Fruit fly (Drosophila melanogaster) whole organism, embryonic: ENCODE measurements around the gene ihog.

Experiments
- Atf6 ChIP-seq: fragments of 200-800 bp; sonication (Bioruptor generic); IDR thresholded peaks from 2 replicates; pipeline ENCODE4 v1.3.6; 2022; ENCODE audit warnings: missing biosample characterization, missing genetic modification characterization
- BEAF-32 ChIP-seq: fragments of 200-800 bp; sonication (Bioruptor generic); optimal IDR thresholded peaks from 3 replicates; lab custom pipeline; 2017; ENCODE audit warnings: missing biosample characterization, missing genetic modification characterization, mild to moderate bottlenecking, moderate library complexity, missing genetic modification reagents
- Bdp1 ChIP-seq: fragments of 200-800 bp; sonication (Bioruptor generic); optimal IDR thresholded peaks from 3 replicates; lab custom pipeline; 2016; ENCODE audit warnings: missing biosample characterization, missing genetic modification characterization
- Bgb ChIP-seq: fragments of 200-800 bp; sonication (Bioruptor generic); IDR thresholded peaks from 2 replicates; pipeline ENCODE4 v1.3.6; 2022; ENCODE audit warnings: missing biosample characterization, missing genetic modification characterization; ENCODE audit not compliant: partially characterized antibody
- CG12769 ChIP-seq: fragments of 200-800 bp; sonication (Bioruptor generic); optimal IDR thresholded peaks from 2 replicates; lab custom pipeline; 2019; ENCODE audit warnings: missing biosample characterization, mild to moderate bottlenecking, missing genetic modification characterization, moderate library complexity
- CG15601 ChIP-seq: fragments of 200-800 bp; sonication (Bioruptor generic); optimal IDR thresholded peaks from 3 replicates; lab custom pipeline; 2019; ENCODE audit warnings: missing biosample characterization, mild to moderate bottlenecking, missing genetic modification characterization, moderate library complexity
- CG1603 ChIP-seq: fragments of 200-800 bp; sonication (Bioruptor generic); optimal IDR thresholded peaks from 2 replicates; lab custom pipeline; 2019; ENCODE audit warnings: missing biosample characterization, mild to moderate bottlenecking, missing genetic modification characterization, moderate library complexity
- CG16863 ChIP-seq: fragments of 200-800 bp; sonication (Bioruptor generic); optimal IDR thresholded peaks from 3 replicates; lab custom pipeline; 2016; ENCODE audit warnings: missing biosample characterization, missing genetic modification characterization
- CG31441 ChIP-seq: fragments of 200-800 bp; sonication (Bioruptor generic); IDR thresholded peaks from 2 replicates; pipeline ENCODE4 v1.3.6; 2022; ENCODE audit warnings: missing biosample characterization, missing genetic modification characterization
- CG32772 ChIP-seq: fragments of 200-800 bp; sonication (Bioruptor generic); IDR thresholded peaks from 2 replicates; pipeline ENCODE4 v1.3.6; 2022; ENCODE audit warnings: missing biosample characterization, missing genetic modification characterization
- CG4617 ChIP-seq: fragments of 200-800 bp; sonication (Bioruptor generic); optimal IDR thresholded peaks from 3 replicates; lab custom pipeline; 2016; ENCODE audit warnings: missing biosample characterization, missing genetic modification characterization, borderline replicate concordance
- CG6854 ChIP-seq: fragments of 200-800 bp; sonication (Bioruptor generic); optimal IDR thresholded peaks from 3 replicates; lab custom pipeline; 2017; ENCODE audit warnings: missing biosample characterization, mild to moderate bottlenecking, missing genetic modification characterization
- CG7745 ChIP-seq: fragments of 200-800 bp; sonication (Bioruptor generic); optimal IDR thresholded peaks from 2 replicates; lab custom pipeline; 2018; ENCODE audit warnings: missing biosample characterization, mild to moderate bottlenecking, missing genetic modification characterization, moderate library complexity
- CG9817 ChIP-seq: fragments of 200-800 bp; sonication (Bioruptor generic); optimal IDR thresholded peaks from 2 replicates; lab custom pipeline; 2018; ENCODE audit warnings: missing biosample characterization, mild to moderate bottlenecking, missing genetic modification characterization, moderate library complexity
- Doc3 ChIP-seq: fragments of 200-800 bp; sonication (Bioruptor generic); IDR thresholded peaks from 3 replicates; pipeline ENCODE4 v1.3.6; 2022; ENCODE audit warnings: missing biosample characterization, missing genetic modification characterization; ENCODE audit not compliant: partially characterized antibody
- Dref ChIP-seq: fragments of 200-800 bp; sonication (Bioruptor generic); IDR thresholded peaks from 2 replicates; pipeline ENCODE4 v1.3.6; 2022; ENCODE audit warnings: missing biosample characterization, missing genetic modification characterization
- HHEX ChIP-seq: fragments of 200-800 bp; sonication (Bioruptor generic); optimal IDR thresholded peaks from 3 replicates; lab custom pipeline; 2017; ENCODE audit warnings: missing biosample characterization, mild to moderate bottlenecking, missing genetic modification characterization, missing genetic modification reagents
- HLH54F ChIP-seq: fragments of 200-800 bp; sonication (Bioruptor generic); optimal IDR thresholded peaks from 3 replicates; lab custom pipeline; 2016; ENCODE audit warnings: missing biosample characterization, missing genetic modification characterization
- HLHmδ ChIP-seq: fragments of 200-800 bp; sonication (Bioruptor generic); optimal IDR thresholded peaks from 2 replicates; lab custom pipeline; 2018; ENCODE audit warnings: missing biosample characterization, mild to moderate bottlenecking, missing genetic modification characterization, moderate library complexity
- MBD-R2 ChIP-seq: fragments of 200-800 bp; sonication (Bioruptor generic); IDR thresholded peaks from 2 replicates; pipeline ENCODE4 v1.3.6; 2022; ENCODE audit warnings: missing biosample characterization, missing genetic modification characterization
- NK7.1 ChIP-seq: fragments of 200-800 bp; sonication (Bioruptor generic); optimal IDR thresholded peaks from 3 replicates; lab custom pipeline; 2016; ENCODE audit warnings: missing biosample characterization, missing genetic modification characterization
- Neu2 ChIP-seq: fragments of 200-800 bp; sonication (Bioruptor generic); optimal IDR thresholded peaks from 3 replicates; lab custom pipeline; 2016; ENCODE audit warnings: missing biosample characterization, missing genetic modification characterization, borderline replicate concordance
- Ptx1 ChIP-seq: fragments of 200-800 bp; sonication (Bioruptor generic); IDR thresholded peaks from 2 replicates; pipeline ENCODE4 v1.3.6; 2022; ENCODE audit warnings: missing biosample characterization, missing genetic modification characterization
- Stat92E ChIP-seq, 3 experiments: fragments of >200 bp in 2 of 3; fragments of 200-800 bp in 1 of 3; sonication (Bioruptor generic) in 1 of 3; optimal IDR thresholded peaks; 2 replicates each; lab custom pipeline; 2017 to 2019; ENCODE audit warnings: missing biosample characterization in 3 of 3, missing genetic modification characterization in 3 of 3, mild to moderate bottlenecking in 1 of 3, moderate library complexity in 1 of 3
- ase ChIP-seq: fragments of 200-800 bp; sonication (Bioruptor generic); IDR thresholded peaks from 3 replicates; pipeline ENCODE4 v1.3.6; 2022; ENCODE audit warnings: missing biosample characterization, missing genetic modification characterization
- ash1 ChIP-seq: fragments of 200-800 bp; sonication (Bioruptor generic); optimal IDR thresholded peaks from 2 replicates; lab custom pipeline; 2018; ENCODE audit warnings: missing biosample characterization, mild to moderate bottlenecking, missing genetic modification characterization
- br ChIP-seq: fragments of >200 bp; optimal IDR thresholded peaks from 2 replicates; lab custom pipeline; 2017
- cas ChIP-seq: fragments of 200-800 bp; sonication (Bioruptor generic); IDR thresholded peaks from 2 replicates; pipeline ENCODE4 v1.3.6; 2022; ENCODE audit warnings: missing biosample characterization, missing genetic modification characterization
- chif ChIP-seq, 2 experiments: fragments of 200-800 bp; sonication (Bioruptor generic); optimal IDR thresholded peaks; 3 replicates each; lab custom pipeline; 2016; ENCODE audit warnings: missing biosample characterization in 2 of 2, missing genetic modification characterization in 2 of 2
- crol ChIP-seq: fragments of 200-800 bp; sonication (Bioruptor generic); IDR thresholded peaks from 2 replicates; pipeline ENCODE4 v1.3.6; 2022; ENCODE audit warnings: missing biosample characterization, missing genetic modification characterization
- dm ChIP-seq: fragments of 200-800 bp; sonication (Bioruptor generic); optimal IDR thresholded peaks from 3 replicates; lab custom pipeline; 2016; ENCODE audit warnings: missing biosample characterization, missing genetic modification characterization
- dpn ChIP-seq, 2 experiments: fragments of 200-800 bp; sonication (Bioruptor generic); optimal IDR thresholded peaks; 3 replicates each; lab custom pipeline; 2016; ENCODE audit warnings: missing biosample characterization in 2 of 2, missing genetic modification characterization in 2 of 2
- esg ChIP-seq: fragments of 200-800 bp; sonication (Bioruptor generic); conservative IDR thresholded peaks from 2 replicates; pipeline ENCODE4 v1.3.6; 2022; ENCODE audit warnings: missing biosample characterization, missing genetic modification characterization
- eyg ChIP-seq: fragments of 200-800 bp; sonication (Bioruptor generic); optimal IDR thresholded peaks from 3 replicates; lab custom pipeline; 2016; ENCODE audit warnings: missing biosample characterization, missing genetic modification characterization
- fd64A ChIP-seq: fragments of 200-800 bp; sonication (Bioruptor generic); optimal IDR thresholded peaks from 3 replicates; lab custom pipeline; 2018; ENCODE audit warnings: missing biosample characterization, mild to moderate bottlenecking, missing genetic modification characterization
- gce ChIP-seq: fragments of 200-800 bp; sonication (Bioruptor generic); IDR thresholded peaks from 3 replicates; pipeline ENCODE4 v1.3.6; 2022; ENCODE audit warnings: missing biosample characterization, missing genetic modification characterization
- gcm ChIP-seq: fragments of 200-800 bp; sonication (Bioruptor generic); optimal IDR thresholded peaks from 2 replicates; lab custom pipeline; 2019; ENCODE audit warnings: missing biosample characterization, mild to moderate bottlenecking, missing genetic modification characterization, moderate library complexity
- hb ChIP-seq: fragments of 200-800 bp; sonication (Bioruptor generic); IDR thresholded peaks from 3 replicates; pipeline ENCODE4 v1.3.6; 2022; ENCODE audit warnings: missing biosample characterization, missing genetic modification characterization; ENCODE audit not compliant: partially characterized antibody
- hkb ChIP-seq, 2 experiments: fragments of 200-800 bp in 1 of 2; fragments of >200 bp in 1 of 2; sonication (Bioruptor generic) in 1 of 2; IDR thresholded peaks in 1 of 2; optimal IDR thresholded peaks in 1 of 2; 2 replicates each; pipeline versions ENCODE4 v1.3.6 to Lab custom; 2017 to 2022; ENCODE audit warnings: missing biosample characterization in 1 of 2, missing genetic modification characterization in 1 of 2
- mirr ChIP-seq: fragments of 200-800 bp; sonication (Bioruptor generic); optimal IDR thresholded peaks from 3 replicates; lab custom pipeline; 2018; ENCODE audit warnings: missing biosample characterization, mild to moderate bottlenecking, missing genetic modification characterization
- nerfin-1 ChIP-seq: fragments of 200-800 bp; sonication (Bioruptor generic); optimal IDR thresholded peaks from 3 replicates; lab custom pipeline; 2019; ENCODE audit warnings: missing biosample characterization, mild to moderate bottlenecking, missing genetic modification characterization, moderate library complexity
- nom ChIP-seq: fragments of 200-800 bp; sonication (Bioruptor generic); optimal IDR thresholded peaks from 2 replicates; lab custom pipeline; 2017; ENCODE audit warnings: missing biosample characterization, missing genetic modification characterization, mild to moderate bottlenecking, moderate library complexity, missing genetic modification reagents
- oc ChIP-seq: fragments of 200-800 bp; sonication (Bioruptor generic); optimal IDR thresholded peaks from 2 replicates; lab custom pipeline; 2018; ENCODE audit warnings: missing biosample characterization, mild to moderate bottlenecking, missing genetic modification characterization, moderate library complexity
- pb ChIP-seq: fragments of 200-800 bp; sonication (Bioruptor generic); optimal IDR thresholded peaks from 3 replicates; lab custom pipeline; 2016; ENCODE audit warnings: missing biosample characterization, missing genetic modification characterization
- shn ChIP-seq: fragments of 200-800 bp; sonication (Bioruptor generic); optimal IDR thresholded peaks from 3 replicates; lab custom pipeline; 2016; ENCODE audit warnings: missing biosample characterization, missing genetic modification characterization
- sim ChIP-seq: fragments of 200-800 bp; sonication (Bioruptor generic); IDR thresholded peaks from 2 replicates; pipeline ENCODE4 v1.3.6; 2022; ENCODE audit warnings: missing biosample characterization, missing genetic modification characterization
- sisA ChIP-seq: fragments of 200-800 bp; sonication (Bioruptor generic); IDR thresholded peaks from 2 replicates; pipeline ENCODE4 v1.3.6; 2022; ENCODE audit warnings: missing biosample characterization, missing genetic modification characterization
- sug ChIP-seq: fragments of 200-800 bp; optimal IDR thresholded peaks from 2 replicates; lab custom pipeline; 2019; ENCODE audit warnings: missing biosample characterization, mild to moderate bottlenecking, missing genetic modification characterization, moderate library complexity
- wdn ChIP-seq: fragments of 200-800 bp; sonication (Bioruptor generic); IDR thresholded peaks from 2 replicates; pipeline ENCODE4 v1.3.6; 2022; ENCODE audit warnings: missing biosample characterization, missing genetic modification characterization
- zfh2 ChIP-seq: fragments of 200-800 bp; sonication (Bioruptor generic); optimal IDR thresholded peaks from 2 replicates; lab custom pipeline; 2016; ENCODE audit warnings: missing biosample characterization, missing genetic modification characterization

ihog gene

DNA sequence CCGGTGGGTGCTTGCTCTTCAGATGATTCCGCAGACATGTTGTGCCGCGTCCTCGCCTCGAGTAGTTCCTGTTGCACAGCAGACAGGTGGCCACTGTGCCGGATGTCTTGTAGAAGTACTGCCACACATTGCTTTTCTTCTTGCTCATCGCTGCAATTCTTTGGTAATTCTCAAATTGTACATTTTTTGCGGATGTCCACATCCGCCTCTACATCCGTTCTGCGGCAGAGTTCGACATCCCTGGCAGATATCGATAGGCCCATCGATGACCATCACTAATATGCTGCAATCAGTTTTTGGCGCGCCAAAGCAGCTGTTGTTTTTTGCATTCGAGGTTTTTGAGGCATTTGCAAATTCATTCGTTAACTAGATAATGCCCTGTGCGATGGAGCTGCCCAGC, 8.1 kb upstream of the ihog start, which contains the start of the genes CG13775 and CG3430 (continued):
- TF ChIP-seq gcm (GFP tag; lab: Kevin White, UChicago) (no peak), HHEX (GFP tag; lab: Kevin White, UChicago) (no peak), sug (peak; percentile 22), Bgb (peak; percentile 77), crol (GFP tag; lab: Robert Waterston, UW) (no peak), CG1603 (tag; lab: Kevin White, UChicago) (no peak), MBD-R2 (GFP tag; lab: Robert Waterston, UW) (peak; percentile 96), Doc3 (peak; percentile 66), Neu2 (GFP tag; lab: Kevin White, UChicago) (no peak), dpn (GFP tag; optimal IDR thresholded peaks at IDR 0.05; lab: Kevin White, UChicago) (peak; percentile 25 to 54), dm (GFP tag; lab: Kevin White, UChicago) (peak; percentile 40), cas (GFP tag; lab: Robert Waterston, UW) (0 out of 2 replicates have a peak, but pooled peaks have one; percentile 32), ase (0 out of 3 replicates have a peak, but pooled peaks have one; percentile 16), HLH54F (GFP tag; lab: Kevin White, UChicago) (no peak), Atf6 (GFP tag; lab: Robert Waterston, UW) (no peak), NK7.1 (GFP tag; lab: Kevin White, UChicago) (no peak), CG32772 (GFP tag; lab: Robert Waterston, UW) (0 out of 2 replicates have a peak, but pooled peaks have one; percentile 6), wdn (GFP tag; lab: Robert Waterston, UW) (0 out of 2 replicates have a peak, but pooled peaks have one; percentile 34), shn (GFP tag; lab: Kevin White, UChicago) (peak; percentile 33), nom (GFP tag; lab: Kevin White, UChicago) (peak; percentile 11), mirr (GFP tag; lab: Kevin White, UChicago) (peak; percentile 28), fd64A (GFP tag; lab: Kevin White, UChicago) (no peak), CG12769 (tag; lab: Kevin White, UChicago) (no peak), esg (GFP tag; lab: Robert Waterston, UW) (no peak), Stat92E (GFP tag; optimal IDR thresholded peaks at IDR 0.05; lab: Kevin White, UChicago) (no peak), gce (GFP tag; lab: Robert Waterston, UW) (0 out of 3 replicates have a peak, but pooled peaks have one; percentile 31), CG15601 (tag; lab: Kevin White, UChicago) (no peak), nerfin-1 (tag; lab: Kevin White, UChicago) (peak; percentile 12), chif (GFP tag; optimal IDR thresholded peaks at IDR 0.05; lab: Kevin White, UChicago) (no peak), CG31441 (GFP tag; lab: Robert Waterston, UW) (no peak), HLHmδ (GFP tag; lab: Kevin White, UChicago) (no peak), Bdp1 (GFP tag; lab: Kevin White, UChicago) (no peak), hb (GFP tag; lab: Robert Waterston, UW) (0 out of 3 replicates have a peak, but pooled peaks have one; percentile 44), oc (no peak), ash1 (no peak), CG4617 (GFP tag; lab: Kevin White, UChicago) (peak; percentile 27), pb (GFP tag; lab: Kevin White, UChicago) (peak; percentile 28), Ptx1 (GFP tag; lab: Robert Waterston, UW) (no peak), hkb (optimal IDR thresholded peaks at IDR 0.05; lab: Kevin White, UChicago) (no peak), hkb (GFP tag; IDR thresholded peaks at IDR 0.05; lab: Robert Waterston, UW) (0 out of 2 replicates have a peak, but pooled peaks have one; percentile 21), eyg (GFP tag; lab: Kevin White, UChicago) (no peak), BEAF-32 (GFP tag; lab: Kevin White, UChicago) (peak; percentile 79), CG16863 (GFP tag; lab: Kevin White, UChicago) (no peak), Dref (peak; percentile 81), zfh2 (GFP tag; lab: Kevin White, UChicago) (peak; percentile 36), br (lab: Kevin White, UChicago) (no peak), sim (GFP tag; lab: Robert Waterston, UW) (no peak), sisA (no peak), CG9817 (tag; lab: Kevin White, UChicago) (peak; percentile 41), CG6854 (no peak), CG7745 (tag; lab: Kevin White, UChicago) (no peak)
